Fruit fly (Drosophila melanogaster): ENCODE measurements around the gene CG33658.

Gene CG33658

dm6 chr3R:24813637-24814301 lies 27.2 kb downstream of the CG33658 start, which contains the start of the genes lili and CG34150 (continued):
- TF ChIP-seq CG2120 (GFP tag; optimal IDR thresholded peaks at IDR 0.05) (peak; percentile 91), danr (GFP tag; IDR thresholded peaks at IDR 0.05) (no peak), D19A (tag; optimal IDR thresholded peaks at IDR 0.05) (no peak), mam (GFP tag; optimal IDR thresholded peaks at IDR 0.05) (peak; percentile 80), CG3838 (GFP tag; optimal IDR thresholded peaks at IDR 0.05) (peak; percentile 67), Hr3 (GFP tag; optimal IDR thresholded peaks at IDR 0.05) (peak; percentile 74), CG6765 (GFP tag; optimal IDR thresholded peaks at IDR 0.05) (peak; percentile 10), Sin3A (optimal IDR thresholded peaks at IDR 0.05) (peak; percentile 43), vfl (GFP tag; optimal IDR thresholded peaks at IDR 0.05) (peak; percentile 73), MBD-R2 (GFP tag; IDR thresholded peaks at IDR 0.05) (peak; percentile 93), row (GFP tag; IDR thresholded peaks at IDR 0.05) (peak; percentile 90), ATbp (GFP tag; optimal IDR thresholded peaks at IDR 0.05) (no peak), CG5245 (GFP tag; optimal IDR thresholded peaks at IDR 0.05) (peak; percentile 73), CG11093 (GFP tag; IDR thresholded peaks at IDR 0.05) (peak; percentile 44; the same call in 1 of the 3 replicates), esg (GFP tag; conservative IDR thresholded peaks at IDR 0.05) (peak; percentile 64), ro (GFP tag; IDR thresholded peaks at IDR 0.05) (0 out of 2 replicates have a peak, but pooled peaks have one; percentile 39), CG10366 (GFP tag; IDR thresholded peaks at IDR 0.05) (peak; percentile 63), fd3F (GFP tag; optimal IDR thresholded peaks at IDR 0.05) (peak; percentile 67), CG1233 (GFP tag; optimal IDR thresholded peaks at IDR 0.05) (peak; percentile 64), HLH4C (GFP tag; IDR thresholded peaks at IDR 0.05; ENCODE audit: partially characterized antibody) (peak; percentile 71; the same call in 2 of the 3 replicates), Meics (GFP tag; optimal IDR thresholded peaks at IDR 0.05) (peak; percentile 52), CG10654 (GFP tag; optimal IDR thresholded peaks at IDR 0.05) (peak; percentile 67), usp (GFP tag; optimal IDR thresholded peaks at IDR 0.05) (no peak), ap (GFP tag; IDR thresholded peaks at IDR 0.05) (0 out of 2 replicates have a peak, but pooled peaks have one; percentile 18), zf30C (GFP tag; optimal IDR thresholded peaks at IDR 0.05) (peak; percentile 22), CG17612 (GFP tag; IDR thresholded peaks at IDR 0.05) (0 out of 2 replicates have a peak, but pooled peaks have one; percentile 36), jumu (GFP tag; optimal IDR thresholded peaks at IDR 0.05) (peak; percentile 33), NfI (GFP tag; optimal IDR thresholded peaks at IDR 0.05) (peak; percentile 69), CG2875 (GFP tag; optimal IDR thresholded peaks at IDR 0.05) (no peak), HLH3B (GFP tag; IDR thresholded peaks at IDR 0.05) (peak; percentile 64), zen2 (GFP tag; IDR thresholded peaks at IDR 0.05; ENCODE audit: partially characterized antibody) (no peak; the same call in 2 of the 3 replicates), hkb (optimal IDR thresholded peaks at IDR 0.05) (peak; percentile 19), hkb (GFP tag; IDR thresholded peaks at IDR 0.05) (peak; percentile 69), Fer3 (tag; optimal IDR thresholded peaks at IDR 0.05) (peak; percentile 75), HLHmδ (GFP tag; optimal IDR thresholded peaks at IDR 0.05) (no peak), CG7271 (tag; optimal IDR thresholded peaks at IDR 0.05) (peak; percentile 66), CG17829 (tag; optimal IDR thresholded peaks at IDR 0.05) (peak; percentile 81), sens (GFP tag) (peak; percentile 97), scrt (GFP tag; optimal IDR thresholded peaks at IDR 0.05) (peak; percentile 70), Mrtf (GFP tag; IDR thresholded peaks at IDR 0.05) (0 out of 3 replicates have a peak, but pooled peaks have one; percentile 45), CkIIα-i1 (GFP tag; IDR thresholded peaks at IDR 0.05) (no peak), chm (GFP tag; IDR thresholded peaks at IDR 0.05) (peak; percentile 87), CG17361 (GFP tag; IDR thresholded peaks at IDR 0.05) (peak; percentile 78), ttk (GFP tag; IDR thresholded peaks at IDR 0.05) (0 out of 2 replicates have a peak, but pooled peaks have one; percentile 47), CG8359 (GFP tag; optimal IDR thresholded peaks at IDR 0.05; ENCODE audit: borderline replicate concordance) (no peak), Ada2b (GFP tag; IDR thresholded peaks at IDR 0.05) (peak; percentile 63; the same call in 1 of the 2 replicates), br (optimal IDR thresholded peaks at IDR 0.05) (no peak), jing (GFP tag; optimal IDR thresholded peaks at IDR 0.05) (no peak), CG5953 (GFP tag; IDR thresholded peaks at IDR 0.05) (peak; percentile 33; the same call in 1 of the 2 replicates), inv (GFP tag; IDR thresholded peaks at IDR 0.05; ENCODE audit: partially characterized antibody) (peak; percentile 73)
